Fruit fly (Drosophila melanogaster): ENCODE measurements around the gene CG42816.

The CG42816 gene

DNA sequence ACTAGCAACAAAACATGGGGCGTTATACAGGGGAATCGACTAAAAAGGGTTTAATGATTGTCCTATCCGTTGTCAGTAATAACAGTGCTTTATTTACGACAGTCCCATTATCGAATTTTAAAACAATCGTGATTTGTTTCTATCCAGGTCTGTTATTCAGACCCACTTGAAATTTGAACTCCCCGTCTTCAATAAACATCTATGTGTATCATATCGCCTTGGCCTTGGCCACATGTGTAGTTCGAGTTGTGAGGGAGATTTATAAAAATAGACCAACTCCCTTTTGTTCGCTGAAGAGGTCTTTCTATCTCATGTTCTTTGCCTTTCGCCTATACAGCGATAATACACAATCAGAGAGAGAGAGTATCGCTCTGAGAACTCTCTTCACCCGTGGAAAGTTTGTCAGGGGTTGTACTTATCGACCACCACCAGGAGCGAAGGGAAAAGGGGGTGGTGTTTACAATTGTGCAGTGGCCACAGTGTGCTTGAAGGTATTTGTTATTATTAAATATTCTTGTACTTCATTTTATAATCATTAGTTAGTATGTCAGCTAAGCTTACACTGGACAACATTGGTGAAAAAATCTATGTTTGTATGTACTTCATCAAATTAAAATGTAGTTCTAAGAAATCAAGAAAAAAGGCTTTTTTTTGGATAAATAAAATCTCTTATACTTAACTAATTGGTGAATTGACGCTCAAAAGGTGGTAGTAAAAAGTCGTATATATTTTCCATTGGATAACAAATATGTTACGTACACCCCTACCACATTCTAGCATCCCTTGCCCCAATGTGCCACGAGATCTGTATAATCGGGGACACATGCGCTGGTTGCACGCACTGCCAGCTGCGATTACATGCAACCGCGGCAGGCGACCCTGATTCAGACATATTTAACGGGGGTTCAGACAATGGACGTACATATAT is 40.0 kb downstream of the CG42816 start (continued):
- no peak for TF ChIP-seq Neu2 (GFP tag; optimal IDR thresholded peaks at IDR 0.05; ENCODE audit: borderline replicate concordance)
- peak; percentile 92 for TF ChIP-seq phol (tag; optimal IDR thresholded peaks at IDR 0.05)
- no peak for TF ChIP-seq fru (optimal IDR thresholded peaks at IDR 0.05)
- TF ChIP-seq oc (tag; optimal IDR thresholded peaks at IDR 0.05) = peak; percentile 64
- TF ChIP-seq E2f2 (GFP tag; IDR thresholded peaks at IDR 0.05) = peak; percentile 51; the same call in 1 of the 2 replicates
- peak; percentile 82 for TF ChIP-seq CG10209 (GFP tag; optimal IDR thresholded peaks at IDR 0.05)
- TF ChIP-seq zen (tag; optimal IDR thresholded peaks at IDR 0.05) = peak; percentile 72
- peak; percentile 5 for TF ChIP-seq NfI (GFP tag; optimal IDR thresholded peaks at IDR 0.05)
- peak; percentile 25 for TF ChIP-seq Bdp1 (GFP tag; optimal IDR thresholded peaks at IDR 0.05)
- TF ChIP-seq gt (GFP tag; IDR thresholded peaks at IDR 0.05) = peak; percentile 46
- peak; percentile 73 for TF ChIP-seq CG18619 (GFP tag; optimal IDR thresholded peaks at IDR 0.05)
- TF ChIP-seq CG9797 (GFP tag; optimal IDR thresholded peaks at IDR 0.05) = peak; percentile 26
- no peak for TF ChIP-seq CG12071 (GFP tag; optimal IDR thresholded peaks at IDR 0.05)
- TF ChIP-seq sd (tag; optimal IDR thresholded peaks at IDR 0.05) = no peak
- TF ChIP-seq Trl (optimal IDR thresholded peaks at IDR 0.05) = peak in 1 of 2 experiments; percentile 63
- peak; percentile 56 for TF ChIP-seq Trl (GFP tag; optimal IDR thresholded peaks at IDR 0.05)
- TF ChIP-seq Ada2b (GFP tag; IDR thresholded peaks at IDR 0.05) = peak; percentile 37; the same call in 1 of the 2 replicates
- no peak for TF ChIP-seq CG3163 (GFP tag; optimal IDR thresholded peaks at IDR 0.05)
- TF ChIP-seq CG14860 (GFP tag; IDR thresholded peaks at IDR 0.05; ENCODE audit: partially characterized antibody) = no peak
- 0 out of 2 replicates have a peak, but pooled peaks have one; percentile 23 for TF ChIP-seq CG11247 (GFP tag; IDR thresholded peaks at IDR 0.05)
- TF ChIP-seq CG12236 (GFP tag; optimal IDR thresholded peaks at IDR 0.05) = peak; percentile 55
- TF ChIP-seq btn (GFP tag; optimal IDR thresholded peaks at IDR 0.05) = peak; percentile 40
- peak; percentile 52 for TF ChIP-seq CG30020 (tag; optimal IDR thresholded peaks at IDR 0.05)
- peak; percentile 64 for TF ChIP-seq Nf-YB (GFP tag; optimal IDR thresholded peaks at IDR 0.05)
- TF ChIP-seq gce (GFP tag; IDR thresholded peaks at IDR 0.05) = no peak
- TF ChIP-seq esg (GFP tag; conservative IDR thresholded peaks at IDR 0.05) = peak; percentile 71
- peak; percentile 54 for TF ChIP-seq tgo (GFP tag; IDR thresholded peaks at IDR 0.05)
- no peak for TF ChIP-seq Adf1 (GFP tag; IDR thresholded peaks at IDR 0.05)
- TF ChIP-seq tna (GFP tag; IDR thresholded peaks at IDR 0.05; ENCODE audit: partially characterized antibody) = no peak
- TF ChIP-seq CG2116 (GFP tag; optimal IDR thresholded peaks at IDR 0.05) = peak; percentile 52
- TF ChIP-seq CG10321 (GFP tag; IDR thresholded peaks at IDR 0.05) = no peak
- TF ChIP-seq CG10565 (GFP tag; optimal IDR thresholded peaks at IDR 0.05) = no peak
- TF ChIP-seq CG7556 (GFP tag; optimal IDR thresholded peaks at IDR 0.05) = peak; percentile 92
- no peak for TF ChIP-seq fd3F (GFP tag; optimal IDR thresholded peaks at IDR 0.05)
- peak; percentile 52 for TF ChIP-seq Side (GFP tag; optimal IDR thresholded peaks at IDR 0.05)
- TF ChIP-seq tap (tag; optimal IDR thresholded peaks at IDR 0.05) = peak; percentile 56
- no peak; the same call in 1 of the 2 replicates for TF ChIP-seq Nf-YA (GFP tag; IDR thresholded peaks at IDR 0.05)
- peak; percentile 90 for TF ChIP-seq CG4424 (GFP tag; optimal IDR thresholded peaks at IDR 0.05)
- TF ChIP-seq CG16813 (GFP tag; IDR thresholded peaks at IDR 0.05; ENCODE audit: partially characterized antibody) = 0 out of 3 replicates have a peak, but pooled peaks have one; percentile 28
- TF ChIP-seq CG1602 (GFP tag; optimal IDR thresholded peaks at IDR 0.05) = peak; percentile 81
- TF ChIP-seq CG17385 (GFP tag; optimal IDR thresholded peaks at IDR 0.05) = peak; percentile 70
- no peak for TF ChIP-seq CG34224 (GFP tag; IDR thresholded peaks at IDR 0.05; ENCODE audit: partially characterized antibody)
- TF ChIP-seq Mes4 (GFP tag; optimal IDR thresholded peaks at IDR 0.05) = peak; percentile 59
- TF ChIP-seq CG15696 (tag; optimal IDR thresholded peaks at IDR 0.05) = peak; percentile 91
- TF ChIP-seq bbx (GFP tag; IDR thresholded peaks at IDR 0.05; ENCODE audit: partially characterized antibody) = no peak
- TF ChIP-seq CG2202 (tag; optimal IDR thresholded peaks at IDR 0.05) = peak; percentile 84
- peak; percentile 74 for TF ChIP-seq Hr3 (GFP tag; optimal IDR thresholded peaks at IDR 0.05)
- peak; percentile 78 for TF ChIP-seq zfh1 (GFP tag; IDR thresholded peaks at IDR 0.05)
- no peak for TF ChIP-seq ftz-f1 (GFP tag; optimal IDR thresholded peaks at IDR 0.05)

Data from whole organism, embryonic.